Fruit fly (Drosophila melanogaster) whole organism, embryonic: ENCODE data around the gene Hn.
A peak's percentile ranks its signal among the peaks of the same experiment; 100 is the strongest.

Source experiments
- CG10267 ChIP-seq: fragments of 200-800 bp; sonication (Bioruptor generic); optimal IDR thresholded peaks from 2 replicates; lab custom pipeline; 2018; ENCODE audit warnings: missing biosample characterization, mild to moderate bottlenecking, missing genetic modification characterization, moderate library complexity
- CG11247 ChIP-seq: fragments of 200-800 bp; sonication (Bioruptor generic); IDR thresholded peaks from 2 replicates; pipeline ENCODE4 v1.3.6; 2022; ENCODE audit warnings: missing biosample characterization, missing genetic modification characterization
- CG11695 ChIP-seq: fragments of 200-800 bp; sonication (Bioruptor generic); IDR thresholded peaks from 3 replicates; pipeline ENCODE4 v1.3.6; 2022; ENCODE audit warnings: missing biosample characterization, missing genetic modification characterization
- CG12299 ChIP-seq: fragments of 200-800 bp; sonication (Bioruptor generic); optimal IDR thresholded peaks from 2 replicates; lab custom pipeline; 2018; ENCODE audit warnings: missing biosample characterization, mild to moderate bottlenecking, missing genetic modification characterization
- CG14441 ChIP-seq: fragments of 200-800 bp; sonication (Bioruptor generic); IDR thresholded peaks from 2 replicates; pipeline ENCODE4 v1.3.6; 2022; ENCODE audit warnings: missing biosample characterization, missing genetic modification characterization
- CG14860 ChIP-seq: fragments of 200-800 bp; sonication (Bioruptor generic); IDR thresholded peaks from 3 replicates; pipeline ENCODE4 v1.3.6; 2022; ENCODE audit warnings: missing biosample characterization, missing genetic modification characterization; ENCODE audit not compliant: partially characterized antibody
- CG1529 ChIP-seq: fragments of 200-800 bp; sonication (Bioruptor generic); optimal IDR thresholded peaks from 3 replicates; lab custom pipeline; 2018; ENCODE audit warnings: missing biosample characterization, missing genetic modification characterization
- CG17568 ChIP-seq: fragments of 200-800 bp; sonication (Bioruptor generic); optimal IDR thresholded peaks from 2 replicates; lab custom pipeline; 2018; ENCODE audit warnings: missing biosample characterization, mild to moderate bottlenecking, missing genetic modification characterization, moderate library complexity
- CG30431 ChIP-seq: fragments of 200-800 bp; sonication (Bioruptor generic); optimal IDR thresholded peaks from 2 replicates; lab custom pipeline; 2017; ENCODE audit warnings: missing biosample characterization, missing genetic modification characterization
- CG3726 ChIP-seq: fragments of 200-800 bp; sonication (Bioruptor generic); IDR thresholded peaks from 3 replicates; pipeline ENCODE4, ENCODE4 v1.3.6; 2022; ENCODE audit warnings: missing biosample characterization, missing genetic modification characterization
- CG4360 ChIP-seq: fragments of 200-800 bp; sonication (Bioruptor generic); IDR thresholded peaks from 2 replicates; pipeline ENCODE4 v1.3.6; 2022; ENCODE audit warnings: missing biosample characterization, missing genetic modification characterization
- CG6689 ChIP-seq: fragments of 200-800 bp; sonication (Bioruptor generic); IDR thresholded peaks from 2 replicates; pipeline ENCODE4 v1.3.6; 2022; ENCODE audit warnings: missing biosample characterization, missing genetic modification characterization
- CG9797 ChIP-seq: fragments of 200-800 bp; sonication (Bioruptor generic); optimal IDR thresholded peaks from 3 replicates; lab custom pipeline; 2018; ENCODE audit warnings: missing biosample characterization, mild to moderate bottlenecking, missing genetic modification characterization
- CoRest ChIP-seq: fragments of 200-800 bp; sonication (Bioruptor generic); optimal IDR thresholded peaks from 3 replicates; lab custom pipeline; 2018; ENCODE audit warnings: missing biosample characterization, mild to moderate bottlenecking, missing genetic modification characterization, moderate library complexity
- D ChIP-seq, 2 experiments: fragments of 200-800 bp in 1 of 2; fragments of >200 bp in 1 of 2; sonication (Bioruptor generic) in 1 of 2; optimal IDR thresholded peaks; 2 replicates in 1 of 2; 3 replicates in 1 of 2; lab custom pipeline; 2017; ENCODE audit warnings: mild to moderate bottlenecking in 1 of 2, missing biosample characterization in 1 of 2, missing genetic modification characterization in 1 of 2, missing genetic modification reagents in 1 of 2
- Doc3 ChIP-seq: fragments of 200-800 bp; sonication (Bioruptor generic); IDR thresholded peaks from 3 replicates; pipeline ENCODE4 v1.3.6; 2022; ENCODE audit warnings: missing biosample characterization, missing genetic modification characterization; ENCODE audit not compliant: partially characterized antibody
- Dref ChIP-seq: fragments of 200-800 bp; sonication (Bioruptor generic); IDR thresholded peaks from 2 replicates; pipeline ENCODE4 v1.3.6; 2022; ENCODE audit warnings: missing biosample characterization, missing genetic modification characterization
- Ets65A ChIP-seq: fragments of 200-800 bp; sonication (Bioruptor generic); peaks from one replicate; lab custom pipeline; 2016; ENCODE audit warnings: missing biosample characterization, missing genetic modification characterization
- H2.0 ChIP-seq: fragments of 200-800 bp; sonication (Bioruptor generic); IDR thresholded peaks from 2 replicates; pipeline ENCODE4 v1.3.6; 2022; ENCODE audit warnings: missing biosample characterization, missing genetic modification characterization
- HHEX ChIP-seq: fragments of 200-800 bp; sonication (Bioruptor generic); optimal IDR thresholded peaks from 3 replicates; lab custom pipeline; 2017; ENCODE audit warnings: missing biosample characterization, mild to moderate bottlenecking, missing genetic modification characterization, missing genetic modification reagents
- HLH54F ChIP-seq: fragments of 200-800 bp; sonication (Bioruptor generic); optimal IDR thresholded peaks from 3 replicates; lab custom pipeline; 2016; ENCODE audit warnings: missing biosample characterization, missing genetic modification characterization
- HLHmδ ChIP-seq: fragments of 200-800 bp; sonication (Bioruptor generic); optimal IDR thresholded peaks from 2 replicates; lab custom pipeline; 2018; ENCODE audit warnings: missing biosample characterization, mild to moderate bottlenecking, missing genetic modification characterization, moderate library complexity
- Hand ChIP-seq: fragments of 200-800 bp; sonication (Bioruptor generic); optimal IDR thresholded peaks from 2 replicates; lab custom pipeline; 2017; ENCODE audit warnings: mild to moderate bottlenecking, missing biosample characterization, missing genetic modification reagents, missing genetic modification characterization
- Lpt ChIP-seq: fragments of >200 bp; optimal IDR thresholded peaks from 2 replicates; lab custom pipeline; 2018; ENCODE audit warnings: missing biosample characterization, missing genetic modification characterization
- MESR4 ChIP-seq: fragments of 200-800 bp; sonication (Bioruptor generic); optimal IDR thresholded peaks from 2 replicates; lab custom pipeline; 2018; ENCODE audit warnings: missing biosample characterization, mild to moderate bottlenecking, missing genetic modification characterization, moderate library complexity
- Med ChIP-seq: fragments of 200-800 bp; sonication (Bioruptor generic); peaks from one replicate; lab custom pipeline; 2016; ENCODE audit warnings: missing biosample characterization, missing genetic modification characterization, mild to moderate bottlenecking, inconsistent platforms, moderate library complexity
- Mes4 ChIP-seq: fragments of 200-800 bp; sonication (Bioruptor generic); optimal IDR thresholded peaks from 2 replicates; lab custom pipeline; 2016; ENCODE audit warnings: missing biosample characterization, missing genetic modification characterization
- Optix ChIP-seq: fragments of 200-800 bp; sonication (Bioruptor generic); IDR thresholded peaks from 3 replicates; pipeline ENCODE4 v1.3.6; 2022; ENCODE audit warnings: missing biosample characterization, missing genetic modification characterization
- PHDP ChIP-seq: fragments of 200-800 bp; sonication (Bioruptor generic); optimal IDR thresholded peaks from 3 replicates; lab custom pipeline; 2018; ENCODE audit warnings: missing biosample characterization, mild to moderate bottlenecking, missing genetic modification characterization, moderate library complexity
- Six4 ChIP-seq: fragments of 200-800 bp; sonication (Bioruptor generic); optimal IDR thresholded peaks from 2 replicates; lab custom pipeline; 2016; ENCODE audit warnings: missing biosample characterization, missing genetic modification characterization
- aop ChIP-seq: fragments of 200-800 bp; sonication (Bioruptor generic); IDR thresholded peaks from 2 replicates; pipeline ENCODE4 v1.3.6; 2022; ENCODE audit warnings: missing biosample characterization, missing genetic modification characterization
- cas ChIP-seq: fragments of 200-800 bp; sonication (Bioruptor generic); IDR thresholded peaks from 2 replicates; pipeline ENCODE4 v1.3.6; 2022; ENCODE audit warnings: missing biosample characterization, missing genetic modification characterization
- dm ChIP-seq: fragments of 200-800 bp; sonication (Bioruptor generic); optimal IDR thresholded peaks from 3 replicates; lab custom pipeline; 2016; ENCODE audit warnings: missing biosample characterization, missing genetic modification characterization
- fd3F ChIP-seq: fragments of 200-800 bp; sonication (Bioruptor generic); optimal IDR thresholded peaks from 2 replicates; lab custom pipeline; 2018; ENCODE audit warnings: missing biosample characterization, mild to moderate bottlenecking, missing genetic modification characterization, moderate library complexity
- grau ChIP-seq: fragments of 200-800 bp; optimal IDR thresholded peaks from 3 replicates; lab custom pipeline; 2019; ENCODE audit warnings: missing biosample characterization, mild to moderate bottlenecking, missing genetic modification characterization, moderate library complexity
- knrl ChIP-seq: fragments of 200-800 bp; sonication (Bioruptor generic); IDR thresholded peaks from 3 replicates; pipeline ENCODE4 v1.3.6; 2022; ENCODE audit warnings: missing biosample characterization, missing genetic modification characterization; ENCODE audit not compliant: partially characterized antibody
- nau ChIP-seq: fragments of 200-800 bp; sonication (Bioruptor generic); optimal IDR thresholded peaks from 3 replicates; lab custom pipeline; 2017; ENCODE audit warnings: missing biosample characterization, mild to moderate bottlenecking, missing genetic modification characterization, missing genetic modification reagents
- nmo ChIP-seq: fragments of 200-800 bp; sonication (Bioruptor generic); optimal IDR thresholded peaks from 2 replicates; lab custom pipeline; 2018; ENCODE audit warnings: missing biosample characterization, mild to moderate bottlenecking, missing genetic modification characterization, moderate library complexity
- nom ChIP-seq: fragments of 200-800 bp; sonication (Bioruptor generic); optimal IDR thresholded peaks from 2 replicates; lab custom pipeline; 2017; ENCODE audit warnings: missing biosample characterization, missing genetic modification characterization, mild to moderate bottlenecking, moderate library complexity, missing genetic modification reagents
- pb ChIP-seq: fragments of 200-800 bp; sonication (Bioruptor generic); optimal IDR thresholded peaks from 3 replicates; lab custom pipeline; 2016; ENCODE audit warnings: missing biosample characterization, missing genetic modification characterization
- sqz ChIP-seq: fragments of 200-800 bp; sonication (Bioruptor generic); optimal IDR thresholded peaks from 3 replicates; lab custom pipeline; 2018; ENCODE audit warnings: missing biosample characterization, mild to moderate bottlenecking, missing genetic modification characterization
- sug ChIP-seq: fragments of 200-800 bp; optimal IDR thresholded peaks from 2 replicates; lab custom pipeline; 2019; ENCODE audit warnings: missing biosample characterization, mild to moderate bottlenecking, missing genetic modification characterization, moderate library complexity
- trh ChIP-seq: fragments of 200-800 bp; sonication (Bioruptor generic); optimal IDR thresholded peaks from 2 replicates; lab custom pipeline; 2016; ENCODE audit warnings: missing biosample characterization, missing genetic modification characterization
- usp ChIP-seq: fragments of >200 bp; optimal IDR thresholded peaks from 2 replicates; lab custom pipeline; 2017; ENCODE audit warnings: missing biosample characterization, missing genetic modification characterization
- vvl ChIP-seq: fragments of 200-800 bp; sonication (Bioruptor generic); IDR thresholded peaks from 2 replicates; pipeline ENCODE4 v1.3.6; 2022; ENCODE audit warnings: missing biosample characterization, missing genetic modification characterization
- zen ChIP-seq: fragments of 200-800 bp; sonication (Bioruptor generic); optimal IDR thresholded peaks from 3 replicates; lab custom pipeline; 2018; ENCODE audit warnings: missing biosample characterization, mild to moderate bottlenecking, missing genetic modification characterization, moderate library complexity
- zen2 ChIP-seq: fragments of 200-800 bp; sonication (Bioruptor generic); IDR thresholded peaks from 3 replicates; pipeline ENCODE4 v1.3.6; 2022; ENCODE audit warnings: missing biosample characterization, missing genetic modification characterization; ENCODE audit not compliant: partially characterized antibody
- zf30C ChIP-seq: fragments of 200-800 bp; sonication (Bioruptor generic); optimal IDR thresholded peaks from 3 replicates; lab custom pipeline; 2018; ENCODE audit warnings: missing biosample characterization, mild to moderate bottlenecking, missing genetic modification characterization

The Hn gene

DNA sequence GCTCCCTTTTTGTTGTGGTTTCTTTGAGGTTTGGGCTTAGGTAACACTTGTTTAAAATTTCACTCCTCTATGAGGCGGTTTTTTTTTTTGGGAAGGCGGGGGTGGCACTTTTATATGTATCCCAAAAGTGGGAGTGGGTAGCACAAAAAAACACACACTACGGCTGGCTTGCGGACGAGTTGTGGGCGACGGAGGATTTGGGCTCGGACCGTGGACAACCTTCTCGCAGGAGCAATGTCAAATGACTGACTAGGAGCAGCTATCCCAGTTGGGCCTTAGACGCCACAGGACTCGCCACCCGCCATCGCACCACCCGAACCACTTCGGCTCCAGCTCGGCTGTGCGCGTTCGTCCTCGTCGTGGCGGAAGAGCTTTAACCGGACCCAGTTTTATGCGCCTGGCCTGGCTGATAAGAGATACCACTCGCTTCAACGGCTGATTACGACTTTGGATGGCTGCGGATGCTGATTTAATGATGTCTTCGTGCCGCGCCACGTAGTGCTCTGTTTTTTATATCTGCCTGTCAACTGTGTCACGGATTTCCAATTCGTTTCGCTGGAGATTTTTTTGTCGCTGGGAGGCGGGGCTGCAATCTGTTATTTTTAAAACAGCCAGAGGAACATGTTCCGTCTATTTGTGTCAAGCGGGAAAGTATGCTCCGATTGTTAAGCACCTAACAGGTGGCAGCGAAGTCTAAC lies 42.2 kb upstream of the Hn start, which contains the start of gene Ank2 (continued):
- TF ChIP-seq D (optimal IDR thresholded peaks at IDR 0.05; lab: Kevin White, UChicago) (no peak), D (GFP tag; optimal IDR thresholded peaks at IDR 0.05; lab: Kevin White, UChicago) (no peak), CG11247 (GFP tag; lab: Robert Waterston, UW) (no peak), nom (GFP tag; lab: Kevin White, UChicago) (no peak), cas (GFP tag; lab: Robert Waterston, UW) (no peak), CG11695 (GFP tag; lab: Robert Waterston, UW) (no peak), vvl (GFP tag; lab: Robert Waterston, UW) (no peak), MESR4 (GFP tag; lab: Kevin White, UChicago) (no peak), CG1529 (GFP tag; lab: Kevin White, UChicago) (no peak), Ets65A (peak; percentile 55), CG9797 (GFP tag; lab: Kevin White, UChicago) (no peak), Med (peak; percentile 62), HLH54F (GFP tag; lab: Kevin White, UChicago) (no peak), zen (tag; lab: Kevin White, UChicago) (no peak), trh (GFP tag; lab: Kevin White, UChicago) (no peak), sqz (no peak), nau (GFP tag; lab: Kevin White, UChicago) (no peak), nmo (GFP tag; lab: Kevin White, UChicago) (no peak), CG4360 (no peak), HLHmδ (GFP tag; lab: Kevin White, UChicago) (no peak), CG14860 (GFP tag; lab: Robert Waterston, UW) (no peak), CG30431 (GFP tag; lab: Kevin White, UChicago) (peak; percentile 48), aop (GFP tag; lab: Robert Waterston, UW) (no peak), CG14441 (GFP tag; lab: Robert Waterston, UW) (no peak), Dref (no peak), knrl (GFP tag; lab: Robert Waterston, UW) (no peak), Six4 (GFP tag; lab: Kevin White, UChicago) (no peak), CoRest (tag; lab: Kevin White, UChicago) (no peak), PHDP (tag; lab: Kevin White, UChicago) (no peak), usp (GFP tag; lab: Kevin White, UChicago) (no peak), dm (GFP tag; lab: Kevin White, UChicago) (no peak), Mes4 (no peak), CG3726 (GFP tag; lab: Robert Waterston, UW) (0 out of 3 replicates have a peak, but pooled peaks have one; percentile 47), CG6689 (GFP tag; lab: Robert Waterston, UW) (no peak), Doc3 (no peak), Lpt (GFP tag; lab: Kevin White, UChicago) (no peak), HHEX (no peak), H2.0 (GFP tag; lab: Robert Waterston, UW) (no peak)

DNA sequence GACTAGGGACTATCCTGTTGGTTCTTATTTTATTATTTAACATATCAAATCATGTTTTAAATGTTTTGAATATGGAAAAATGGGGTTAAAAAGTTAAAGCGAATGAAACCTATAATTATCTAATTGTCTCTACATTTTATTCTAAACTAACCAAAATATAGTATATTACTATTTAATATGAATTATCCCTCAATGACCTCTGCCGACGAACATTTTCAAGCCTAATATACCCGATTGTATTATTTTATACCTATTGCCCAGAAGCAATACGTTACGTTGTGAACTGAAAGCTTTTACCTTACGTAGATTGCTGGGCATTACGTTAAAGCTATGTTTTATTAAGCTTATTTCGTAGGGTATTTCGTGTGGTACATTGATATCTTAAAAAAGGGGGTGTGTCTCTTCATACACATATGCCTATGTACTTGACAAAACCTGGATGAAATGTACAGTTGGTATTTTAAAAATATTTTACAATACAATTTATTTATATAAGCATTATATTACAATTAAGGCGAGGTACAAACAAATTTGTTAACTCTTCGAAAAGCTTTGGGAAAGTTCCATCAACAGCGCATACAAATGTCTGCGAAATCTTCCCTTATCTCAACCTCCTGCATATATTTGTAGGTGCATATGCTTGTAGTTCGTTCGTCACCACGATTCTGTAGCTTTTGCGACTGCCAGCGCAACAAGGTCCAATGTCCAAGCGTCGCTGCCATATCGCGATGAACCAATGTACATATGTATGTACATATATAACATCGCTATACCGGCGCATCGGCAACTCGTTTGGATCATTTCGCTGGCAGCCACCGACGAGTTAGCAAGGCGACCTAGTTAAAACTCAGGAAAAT lies 41.5 kb upstream of the Hn start, which contains the start of gene Mcad:
Gene Mcad (plus strand): TSS at position 790 of the 857 bp plus-strand sequence.
- TF ChIP-seq sug (tag; lab: Kevin White, UChicago), result peak; percentile 73
- peak; percentile 88 for TF ChIP-seq grau (tag; lab: Kevin White, UChicago)
- peak; percentile 77 for TF ChIP-seq CG17568
- peak; percentile 90 for TF ChIP-seq CG10267 (tag; lab: Kevin White, UChicago)
- TF ChIP-seq HHEX, result peak; percentile 97
- no peak for TF ChIP-seq zf30C
- TF ChIP-seq fd3F, result peak; percentile 64
- peak; percentile 75; the same call in 2 of the 3 replicates for TF ChIP-seq Optix
- TF ChIP-seq CG12299 (tag; lab: Kevin White, UChicago), result peak; percentile 72
- no peak for TF ChIP-seq pb (GFP tag; lab: Kevin White, UChicago)
- TF ChIP-seq Hand (GFP tag; lab: Kevin White, UChicago), result peak; percentile 54
- no peak for TF ChIP-seq zen2 (GFP tag; lab: Robert Waterston, UW)
- TF ChIP-seq Doc3, result no peak
